Worm (Caenorhabditis elegans): ENCODE data around the gene perm-4.
A peak's percentile ranks its signal among the peaks of the same experiment; 100 is the strongest.

The perm-4 gene

DNA sequence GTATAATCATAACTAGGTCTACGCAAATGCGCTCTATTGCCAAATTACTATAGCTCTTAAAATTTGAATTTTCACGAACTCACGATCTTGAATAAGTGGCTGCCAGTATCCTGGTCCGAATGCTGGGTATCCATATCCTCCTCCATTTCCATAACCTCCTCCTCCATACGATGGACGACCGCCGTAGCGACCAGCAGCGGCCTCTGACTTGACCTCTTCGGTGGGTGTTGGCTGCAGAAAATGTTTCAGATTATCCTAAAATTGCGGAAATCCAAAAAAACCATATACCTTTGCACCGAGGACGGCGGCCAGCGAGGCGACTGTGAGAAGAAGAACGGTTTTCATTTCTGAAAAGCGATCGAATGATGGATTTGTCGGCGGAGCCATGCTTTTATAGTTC is at the start of gene perm-4:
perm-4 (minus strand) TSS at position 367 of the 400 bp plus-strand sequence.
- TF ChIP-seq nhr-42 (GFP tag; IDR thresholded peaks at IDR 0.05) (no peak), rbr-2 (tag; optimal IDR thresholded peaks at IDR 0.05) (no peak), sdz-12 (GFP tag; optimal IDR thresholded peaks at IDR 0.05) (no peak), unc-39 (tag; optimal IDR thresholded peaks at IDR 0.05) (no peak), jun-1 (tag; optimal IDR thresholded peaks at IDR 0.05) (no peak), hlh-30 (tag; optimal IDR thresholded peaks at IDR 0.05; ENCODE audit: insufficient read depth) (no peak), mep-1 (tag; optimal IDR thresholded peaks at IDR 0.05) (no peak), unc-62 (GFP tag; optimal IDR thresholded peaks at IDR 0.05 in 1 of 2) (no peak), unc-62 (tag; optimal IDR thresholded peaks at IDR 0.05) (no peak), egl-43 (GFP tag; IDR thresholded peaks at IDR 0.05) (no peak), nhr-77 (tag; optimal IDR thresholded peaks at IDR 0.05) (no peak), nhr-25 (tag; optimal IDR thresholded peaks at IDR 0.05; ENCODE audit: borderline replicate concordance, insufficient read depth) (no peak), F26F4.8 (GFP tag; conservative IDR thresholded peaks at IDR 0.05) (no peak), ces-1 (GFP tag; optimal IDR thresholded peaks at IDR 0.05) (no peak), nhr-237 (tag; optimal IDR thresholded peaks at IDR 0.05) (no peak), ZK337.2 (GFP tag; IDR thresholded peaks at IDR 0.05) (no peak), nhr-10 (tag; optimal IDR thresholded peaks at IDR 0.05) (no peak), aly-2 (tag; optimal IDR thresholded peaks at IDR 0.05) (no peak), dmd-9 (GFP tag; IDR thresholded peaks at IDR 0.05) (no peak), nhr-76 (tag; optimal IDR thresholded peaks at IDR 0.05) (no peak), spr-1 (tag; optimal IDR thresholded peaks at IDR 0.05) (no peak)

- TF ChIP-seq ceh-28 (tag; optimal IDR thresholded peaks at IDR 0.05), result peak; percentile 60
- no peak for TF ChIP-seq F49E8.2 (tag; optimal IDR thresholded peaks at IDR 0.05; ENCODE audit: borderline replicate concordance)
- TF ChIP-seq Y75B8A.6 (GFP tag; IDR thresholded peaks at IDR 0.05), result no peak
- TF ChIP-seq set-16 (GFP tag; IDR thresholded peaks at IDR 0.05), result no peak
Measured at ce11 chrIV:1174411-1174810, 49.5 kb upstream of the perm-4 start.

ce11 chrIV:1170408-1170807 is 45.5 kb upstream of the perm-4 start, which contains the start of gene cec-2:
TSS of gene cec-2 (plus strand) at chrIV:1170708.
- TF ChIP-seq tag-97 (GFP tag; IDR thresholded peaks at IDR 0.05) (no peak), ZK546.5 (tag; optimal IDR thresholded peaks at IDR 0.05) (no peak), F44E2.7 (GFP tag; IDR thresholded peaks at IDR 0.05) (no peak), lin-15B (tag; optimal IDR thresholded peaks at IDR 0.05) (no peak), lin-38 (GFP tag; IDR thresholded peaks at IDR 0.05) (no peak), lin-39 (tag; optimal IDR thresholded peaks at IDR 0.05) (no peak), ama-1 (optimal IDR thresholded peaks at IDR 0.05) (no peak), F49E8.2 (tag; optimal IDR thresholded peaks at IDR 0.05; ENCODE audit: borderline replicate concordance) (no peak)

DNA sequence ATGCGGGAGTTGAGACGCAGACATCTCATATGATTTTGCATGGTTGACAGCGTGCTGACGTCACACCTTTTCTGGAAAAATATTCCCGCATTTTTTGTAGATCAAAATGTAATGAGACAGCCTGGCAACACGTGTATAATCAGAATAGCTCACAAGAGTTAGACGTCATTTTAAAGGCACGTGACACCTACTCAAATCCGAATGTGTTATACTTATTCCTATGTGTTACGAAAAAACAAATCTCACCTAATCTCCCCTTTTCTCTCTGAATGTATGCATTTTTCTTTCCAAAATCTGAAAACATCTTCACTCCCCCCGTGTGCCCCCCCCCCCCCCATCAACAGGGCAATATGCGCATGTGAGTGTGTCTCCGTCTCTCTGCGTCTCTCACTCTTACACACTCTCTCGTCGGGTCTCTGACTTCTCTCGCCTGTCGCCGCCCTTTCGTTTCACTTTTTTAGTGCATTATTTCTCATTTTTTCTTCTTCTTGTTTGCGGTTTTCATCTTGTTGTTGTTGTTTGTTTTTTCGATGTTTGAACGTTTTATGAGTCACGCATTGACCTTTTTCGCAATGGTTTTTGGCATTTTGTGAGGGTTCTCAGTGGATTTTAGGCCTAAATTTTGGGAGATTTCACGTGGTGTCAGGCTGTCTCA is 43.5 kb upstream of the perm-4 start:
- peak; percentile 88 for TF ChIP-seq hlh-30 (tag; optimal IDR thresholded peaks at IDR 0.05; ENCODE audit: insufficient read depth)
- TF ChIP-seq dmd-6 (GFP tag; IDR thresholded peaks at IDR 0.05), result peak; percentile 40
- TF ChIP-seq mdl-1 (tag; optimal IDR thresholded peaks at IDR 0.05), result peak; percentile 65 to 93
- TF ChIP-seq lir-3 (tag; optimal IDR thresholded peaks at IDR 0.05), result no peak
- peak; percentile 71 for TF ChIP-seq hmg-1.1 (GFP tag; IDR thresholded peaks at IDR 0.05)
- TF ChIP-seq gei-8 (GFP tag; optimal IDR thresholded peaks at IDR 0.05), result no peak
- peak; percentile 4 for TF ChIP-seq nhr-28 (tag; optimal IDR thresholded peaks at IDR 0.05)
- TF ChIP-seq Y48G9A.11 (GFP tag; IDR thresholded peaks at IDR 0.05), result no peak
- peak; percentile 72 for TF ChIP-seq T20F7.1 (GFP tag; optimal IDR thresholded peaks at IDR 0.05)
- 0 out of 2 replicates have a peak, but pooled peaks have one; percentile 13 for TF ChIP-seq set-16 (GFP tag; IDR thresholded peaks at IDR 0.05)
- no peak for TF ChIP-seq Y75B8A.6 (GFP tag; IDR thresholded peaks at IDR 0.05)
- peak; percentile 79 for TF ChIP-seq hlh-11 (tag; optimal IDR thresholded peaks at IDR 0.05)
- TF ChIP-seq lsy-2 (tag; optimal IDR thresholded peaks at IDR 0.05), result no peak
- no peak for TF ChIP-seq ctbp-1 (GFP tag; IDR thresholded peaks at IDR 0.05)
- peak; percentile 46 for TF ChIP-seq rbr-2 (tag; optimal IDR thresholded peaks at IDR 0.05)
- peak; percentile 29 for TF ChIP-seq dpl-1 (GFP tag; optimal IDR thresholded peaks at IDR 0.05)
- peak; percentile 71 for TF ChIP-seq nhr-6 (tag; optimal IDR thresholded peaks at IDR 0.05)
- peak; percentile 65 for TF ChIP-seq aha-1 (tag)
- TF ChIP-seq unc-62 (GFP tag; optimal IDR thresholded peaks at IDR 0.05 in 1 of 2), result peak in 1 of 2 experiments; percentile 87
- no peak for TF ChIP-seq unc-62 (tag; optimal IDR thresholded peaks at IDR 0.05)

All from whole organism, L4 larva.